Worm (Caenorhabditis elegans) whole organism, young adult: ENCODE measurements around the gene tric-1B.2.

Experiments used
- B0336.3 ChIP-seq: fragments of 200-800 bp; sonication (Bioruptor generic); IDR thresholded peaks from 2 replicates; pipeline ENCODE4 v1.3.6; 2022; ENCODE audit warnings: missing genetic modification characterization, missing compliant biosample characterization
- Y79H2A.3 ChIP-seq: fragments of 200-800 bp; sonication (Bioruptor generic); conservative IDR thresholded peaks from 2 replicates; pipeline ENCODE4 v1.3.6; 2022; ENCODE audit warnings: missing genetic modification reagents, missing genetic modification characterization, missing compliant biosample characterization
- ama-1 ChIP-seq, 3 experiments: fragments of 150-350 bp in 1 of 3; sonication (generic microtip) in 2 of 3; optimal IDR thresholded peaks; 2 replicates each; lab custom pipeline; 2014 to 2018; ENCODE audit warnings: missing biosample characterization in 2 of 3, missing genetic modification characterization in 2 of 3, missing genetic modification reagents in 2 of 3
- aptf-3 ChIP-seq: fragments of 200-800 bp; sonication (Bioruptor generic); IDR thresholded peaks from 2 replicates; pipeline ENCODE4 v1.3.6; 2022; ENCODE audit warnings: missing genetic modification characterization, missing compliant biosample characterization
- athp-1 ChIP-seq: sonication (generic microtip); optimal IDR thresholded peaks from 2 replicates; lab custom pipeline; 2017; ENCODE audit warnings: mild to moderate bottlenecking, missing genetic modification characterization, missing compliant biosample characterization
- zim-3 ChIP-seq: sonication (generic microtip); optimal IDR thresholded peaks from 2 replicates; lab custom pipeline; 2017; ENCODE audit warnings: mild to moderate bottlenecking, missing genetic modification characterization, moderate library complexity, missing compliant biosample characterization

DNA sequence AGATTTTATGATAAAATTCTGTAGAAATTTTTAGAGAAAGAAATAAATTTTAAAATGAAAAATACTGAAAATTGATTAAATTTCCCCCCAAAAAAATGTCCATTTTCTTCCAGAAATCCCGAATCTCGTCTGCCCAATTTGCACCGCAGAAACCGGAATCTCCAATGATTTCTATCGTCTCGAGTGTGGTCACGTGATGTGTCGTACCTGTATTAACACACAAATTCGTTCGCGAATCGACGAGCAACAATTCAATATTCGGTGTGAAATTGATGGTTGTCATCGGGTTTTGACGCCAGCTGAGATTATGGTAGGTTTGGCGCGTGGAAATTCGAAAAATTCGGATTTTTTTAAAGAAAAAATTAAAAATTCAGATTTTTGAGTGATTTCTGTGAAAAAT lies 17.4 kb upstream of the tric-1B.2 start:
- no peak for TF ChIP-seq athp-1 (tag; lab: Kevin White, UChicago)
- TF ChIP-seq ama-1 (optimal IDR thresholded peaks at IDR 0.05; lab: Kevin White, UChicago) = no peak
- TF ChIP-seq ama-1 (GFP tag; optimal IDR thresholded peaks at IDR 0.05; lab: Kevin White, UChicago) = no peak
- no peak for TF ChIP-seq zim-3
- no peak for TF ChIP-seq B0336.3
- no peak for TF ChIP-seq aptf-3 (GFP tag; lab: Robert Waterston, UW)
- no peak for TF ChIP-seq Y79H2A.3 (GFP tag; lab: Robert Waterston, UW)
